Fruit fly (Drosophila melanogaster) ovary, adult (tissue): Measurements from ENCODE around the gene CG11902.

ENCODE experiments used
- CG17801 ChIP-seq: fragments of 200-800 bp; optimal IDR thresholded peaks from 2 replicates; lab custom pipeline; 2019; ENCODE audit warnings: missing biosample characterization, mild to moderate bottlenecking, missing genetic modification characterization, moderate library complexity; ENCODE audit not compliant: partially characterized antibody

Gene CG11902

dm6 chr3R:25388522-25388921 lies 53.5 kb downstream of the CG11902 start:
- TF ChIP-seq CG17801 (GFP tag; lab: Kevin White, UChicago): no peak
